Fruit fly (Drosophila melanogaster): Measurements from ENCODE around the gene COX7B.

The COX7B gene

DNA sequence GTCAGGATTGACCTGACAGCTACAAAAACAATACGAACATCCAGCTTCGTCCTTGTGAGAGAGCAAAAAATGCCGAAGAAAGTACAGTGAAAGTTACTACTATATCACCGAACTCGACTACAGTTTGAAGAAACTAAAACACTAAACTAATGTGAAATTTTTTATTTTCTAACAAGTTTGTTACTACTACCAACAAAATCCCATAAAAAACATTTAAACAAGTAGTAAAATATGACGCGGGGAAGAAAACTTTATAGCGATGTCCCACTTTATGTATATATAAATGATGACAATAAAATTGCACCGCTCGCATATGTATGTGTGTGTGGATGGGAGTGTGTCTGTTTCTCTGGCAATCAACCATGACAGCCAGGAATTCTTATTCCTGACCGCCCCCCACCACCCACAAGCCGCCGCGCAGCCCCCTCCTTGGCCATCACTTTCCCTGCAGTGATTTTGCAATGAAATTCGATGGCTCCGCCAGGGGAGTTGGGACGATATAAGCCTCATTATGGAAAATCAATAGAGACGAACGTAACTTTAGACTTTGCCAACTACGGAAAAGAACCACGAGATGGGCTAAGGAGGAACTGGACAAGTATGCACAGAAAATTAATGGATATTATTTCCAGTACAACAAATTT is 36.2 kb downstream of the COX7B start:
- TF ChIP-seq CG15710 (tag; optimal IDR thresholded peaks at IDR 0.05) (no peak), CG4496 (GFP tag; IDR thresholded peaks at IDR 0.05) (no peak), CG12605 (GFP tag; IDR thresholded peaks at IDR 0.05) (no peak), fd96Ca (GFP tag; IDR thresholded peaks at IDR 0.05) (no peak), CG14655 (GFP tag; optimal IDR thresholded peaks at IDR 0.05) (no peak), rn (GFP tag; IDR thresholded peaks at IDR 0.05) (no peak), Pif1B (GFP tag; optimal IDR thresholded peaks at IDR 0.05) (no peak), Snoo (tag; optimal IDR thresholded peaks at IDR 0.05) (no peak), CG8159 (tag; optimal IDR thresholded peaks at IDR 0.05) (no peak), EcR (GFP tag; optimal IDR thresholded peaks at IDR 0.05) (no peak)

DNA sequence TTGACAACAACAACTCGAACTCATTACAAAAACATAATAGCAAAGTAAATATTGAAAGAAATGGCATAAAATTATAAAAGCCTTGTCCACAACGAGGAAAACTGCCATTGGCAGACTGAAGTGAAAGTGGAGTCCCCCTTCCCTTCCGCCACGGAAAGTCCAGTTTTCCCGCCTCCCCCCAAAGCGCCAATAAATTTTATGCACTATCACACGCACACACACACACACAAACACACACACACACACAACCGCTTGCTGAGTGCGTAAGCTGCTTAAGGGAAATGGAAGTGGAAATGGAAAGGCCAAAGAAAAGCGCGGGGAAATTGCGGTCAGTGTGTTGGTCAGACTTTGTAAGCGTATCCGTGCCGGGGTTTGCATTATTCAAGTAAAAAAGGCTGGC is 37.2 kb downstream of the COX7B start:
- TF ChIP-seq CG8159 (tag; optimal IDR thresholded peaks at IDR 0.05) (no peak), CG32121 (GFP tag; IDR thresholded peaks at IDR 0.05) (no peak), CG13204 (GFP tag; optimal IDR thresholded peaks at IDR 0.05) (no peak), CG8301 (tag; optimal IDR thresholded peaks at IDR 0.05) (no peak), CG9948 (tag; optimal IDR thresholded peaks at IDR 0.05) (no peak), D1 (tag; optimal IDR thresholded peaks at IDR 0.05) (no peak), Snoo (tag; optimal IDR thresholded peaks at IDR 0.05) (no peak)

DNA sequence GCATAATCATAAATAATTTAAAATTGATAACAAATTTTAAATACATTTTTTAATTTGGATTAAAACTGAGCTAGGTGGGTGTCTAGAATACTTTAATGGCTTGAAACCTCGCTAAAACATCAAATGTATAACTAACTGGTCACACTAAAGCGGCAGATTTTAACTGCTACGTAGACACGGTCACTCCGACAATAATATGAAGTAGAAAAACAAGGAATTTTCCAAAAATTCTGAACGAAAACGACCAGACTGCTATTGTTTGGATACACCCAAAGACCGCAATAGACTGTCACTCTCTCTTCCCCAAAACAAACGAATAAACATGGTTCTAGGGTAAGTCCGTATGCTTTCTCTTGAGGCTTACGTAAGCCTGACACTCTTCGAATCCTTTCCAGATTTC is 40.5 kb downstream of the COX7B start, which contains the start of gene QIL1:
TSS of gene QIL1 (plus strand) at position 142 of the 400 bp plus-strand sequence.
- TF ChIP-seq CG17806 (tag; optimal IDR thresholded peaks at IDR 0.05) (no peak), D1 (tag; optimal IDR thresholded peaks at IDR 0.05) (peak; percentile 93)

DNA sequence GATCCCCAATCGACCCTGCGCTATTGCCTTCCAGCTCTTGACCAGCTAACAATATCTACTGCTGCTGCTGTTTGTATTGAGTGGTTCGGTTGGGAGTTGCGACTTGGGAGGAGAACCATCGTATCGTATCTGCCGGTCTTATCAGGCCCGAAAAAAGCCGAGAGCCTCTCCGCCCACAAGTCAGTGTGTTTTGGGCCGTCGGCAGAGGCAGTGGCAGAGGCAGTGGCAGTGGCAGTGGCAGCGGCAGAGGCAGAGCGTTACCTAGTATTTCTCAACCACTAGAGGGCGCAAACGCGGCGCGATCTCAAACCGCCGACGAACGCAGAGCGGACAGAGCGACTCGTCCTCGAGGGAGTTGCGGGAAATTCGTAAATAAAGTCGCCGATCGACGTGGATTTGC is 44.8 kb downstream of the COX7B start, which contains the start of gene SecCl:
TSS of gene SecCl (plus strand) at position 18 of the 400 bp plus-strand sequence.
- no peak for TF ChIP-seq Pif1A (GFP tag; optimal IDR thresholded peaks at IDR 0.05)
- TF ChIP-seq fd96Ca (GFP tag; IDR thresholded peaks at IDR 0.05): no peak
- TF ChIP-seq CG17806 (tag; optimal IDR thresholded peaks at IDR 0.05): no peak

DNA sequence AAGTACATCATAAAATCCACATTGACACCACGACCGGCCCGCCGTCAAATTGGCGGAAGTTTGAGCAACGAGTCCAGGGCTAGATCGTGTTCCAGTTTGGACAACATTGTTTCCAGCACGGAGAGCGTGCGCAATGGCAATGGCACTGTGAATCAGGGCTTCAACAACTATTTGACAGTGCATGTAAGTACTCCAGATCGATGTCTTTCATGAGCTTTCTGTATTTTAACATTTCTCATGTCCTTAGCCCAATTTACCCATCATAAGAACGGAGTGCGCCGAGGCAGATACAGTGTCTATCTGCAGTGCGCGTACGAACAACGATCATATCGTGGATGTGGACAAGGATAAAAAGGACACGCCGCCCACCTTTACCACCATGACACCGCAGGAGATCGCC is 48.6 kb downstream of the COX7B start:
- TF ChIP-seq CG12605 (GFP tag; IDR thresholded peaks at IDR 0.05): no peak
- TF ChIP-seq Snoo (tag; optimal IDR thresholded peaks at IDR 0.05): no peak
- TF ChIP-seq fd96Ca (GFP tag; IDR thresholded peaks at IDR 0.05): no peak
- TF ChIP-seq Pif1A (GFP tag; optimal IDR thresholded peaks at IDR 0.05): no peak
- TF ChIP-seq CG10348 (GFP tag; IDR thresholded peaks at IDR 0.05): no peak
- TF ChIP-seq CG17806 (tag; optimal IDR thresholded peaks at IDR 0.05): no peak
- no peak for TF ChIP-seq D1 (tag; optimal IDR thresholded peaks at IDR 0.05)
- no peak for TF ChIP-seq CG34367 (tag; optimal IDR thresholded peaks at IDR 0.05)
- no peak for TF ChIP-seq Ets98B (GFP tag; IDR thresholded peaks at IDR 0.05)
- no peak for TF ChIP-seq gl (tag; optimal IDR thresholded peaks at IDR 0.05)
- no peak for TF ChIP-seq CG14655 (GFP tag; optimal IDR thresholded peaks at IDR 0.05)
- TF ChIP-seq Pif1B (GFP tag; optimal IDR thresholded peaks at IDR 0.05): no peak
- no peak for TF ChIP-seq CG8301 (tag; optimal IDR thresholded peaks at IDR 0.05)
- no peak for TF ChIP-seq CG4496 (GFP tag; IDR thresholded peaks at IDR 0.05)
- TF ChIP-seq CG32121 (GFP tag; IDR thresholded peaks at IDR 0.05): no peak

DNA sequence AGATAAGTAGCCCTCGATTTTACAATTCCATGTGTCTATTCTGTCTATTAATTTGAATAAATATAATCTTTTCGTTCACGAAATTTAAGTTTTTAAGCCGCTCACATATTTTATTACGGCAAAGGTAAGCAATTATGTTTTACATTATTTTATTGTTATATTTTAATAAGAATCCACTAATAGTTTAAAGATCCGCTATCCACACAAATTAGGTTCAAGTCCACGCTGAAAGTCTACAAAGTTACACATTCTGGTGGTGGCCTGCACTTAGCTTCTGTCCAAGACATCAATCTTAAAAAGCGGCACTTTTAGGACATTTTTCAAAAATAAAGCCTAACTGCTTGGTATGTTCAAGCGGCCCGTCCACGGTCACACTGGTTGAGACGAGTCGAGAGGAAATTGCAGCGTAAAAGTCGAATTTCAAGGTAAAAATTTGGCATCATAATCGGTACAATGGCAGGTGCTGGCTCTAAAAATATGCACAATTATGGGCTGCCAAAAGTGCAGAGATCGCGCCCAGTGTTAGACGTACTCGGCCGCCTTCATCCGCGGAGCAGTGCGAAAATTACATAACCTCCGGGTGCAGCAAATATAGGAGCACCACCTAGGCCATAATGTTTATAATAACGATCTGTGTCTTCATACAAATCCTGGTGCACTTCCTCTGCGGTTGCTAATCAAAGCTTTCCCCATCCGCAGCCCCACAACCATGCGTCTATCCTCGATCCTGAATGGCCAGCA is 49.6 kb downstream of the COX7B start, which contains the start of the genes UQCR-Q and CG46525:
TSS of gene UQCR-Q (plus strand) at position 51 of the 741 bp plus-strand sequence.
TSS of gene CG46525 (plus strand) at position 510 of the 741 bp plus-strand sequence.
- TF ChIP-seq D1 (tag; optimal IDR thresholded peaks at IDR 0.05) (peak; percentile 35), CG15710 (tag; optimal IDR thresholded peaks at IDR 0.05) (no peak)

Measured in whole organism, pupa.